Fruit fly (Drosophila melanogaster) whole organism, adult: Measurements from ENCODE around the gene CG45067.

Experiments used
- CG5204 ChIP-seq: fragments of 200-800 bp; sonication (Bioruptor generic); optimal IDR thresholded peaks from 2 replicates; lab custom pipeline; 2016; ENCODE audit warnings: missing biosample characterization, missing genetic modification characterization
- Crg-1 ChIP-seq: fragments of 200-800 bp; sonication (Bioruptor generic); optimal IDR thresholded peaks from 2 replicates; lab custom pipeline; 2016; ENCODE audit warnings: missing biosample characterization, missing genetic modification characterization
- cnc ChIP-seq, 2 experiments: fragments of >200 bp; optimal IDR thresholded peaks; 2 replicates each; lab custom pipeline; 2017

- TF ChIP-seq cnc (optimal IDR thresholded peaks at IDR 0.05; lab: Kevin White, UChicago), result no peak
- no peak for TF ChIP-seq Crg-1 (GFP tag; lab: Kevin White, UChicago)
- TF ChIP-seq CG5204 (GFP tag; lab: Kevin White, UChicago), result no peak
These were observed at the start of gene CG45067 for dm6 chr3L:3114367-3114766.
